Fruit fly (Drosophila melanogaster) whole organism, embryonic: Measurements from ENCODE around the gene CG15543.
A peak's percentile ranks its signal among the peaks of the same experiment; 100 is the strongest.

ENCODE experiments used
- Ada2b ChIP-seq: fragments of 200-800 bp; sonication (Bioruptor generic); IDR thresholded peaks from 2 replicates; pipeline ENCODE4 v1.3.6; 2022; ENCODE audit warnings: missing biosample characterization, missing genetic modification characterization
- Atf-2 ChIP-seq: fragments of 200-800 bp; sonication (Bioruptor generic); optimal IDR thresholded peaks from 2 replicates; lab custom pipeline; 2016; ENCODE audit warnings: missing biosample characterization, missing genetic modification characterization
- Bdp1 ChIP-seq: fragments of 200-800 bp; sonication (Bioruptor generic); optimal IDR thresholded peaks from 3 replicates; lab custom pipeline; 2016; ENCODE audit warnings: missing biosample characterization, missing genetic modification characterization
- Bgb ChIP-seq: fragments of 200-800 bp; sonication (Bioruptor generic); IDR thresholded peaks from 2 replicates; pipeline ENCODE4 v1.3.6; 2022; ENCODE audit warnings: missing biosample characterization, missing genetic modification characterization; ENCODE audit not compliant: partially characterized antibody
- CG10321 ChIP-seq: fragments of 200-800 bp; sonication (Bioruptor generic); IDR thresholded peaks from 2 replicates; pipeline ENCODE4 v1.3.6; 2022; ENCODE audit warnings: missing biosample characterization, missing genetic modification characterization
- CG10431 ChIP-seq: fragments of 200-800 bp; sonication (Bioruptor generic); optimal IDR thresholded peaks from 3 replicates; lab custom pipeline; 2018; ENCODE audit warnings: missing biosample characterization, mild to moderate bottlenecking, missing genetic modification characterization
- CG11723 ChIP-seq: fragments of 200-800 bp; sonication (Bioruptor generic); optimal IDR thresholded peaks from 2 replicates; lab custom pipeline; 2017; ENCODE audit warnings: missing biosample characterization, mild to moderate bottlenecking, missing genetic modification characterization
- CG12744 ChIP-seq: fragments of 200-800 bp; sonication (Bioruptor generic); optimal IDR thresholded peaks from 2 replicates; lab custom pipeline; 2016; ENCODE audit warnings: missing biosample characterization, missing genetic modification characterization
- CG1832 ChIP-seq: fragments of 200-800 bp; sonication (Bioruptor generic); optimal IDR thresholded peaks from 2 replicates; lab custom pipeline; 2017; ENCODE audit warnings: missing biosample characterization, mild to moderate bottlenecking, missing genetic modification characterization, inconsistent platforms
- CG32767 ChIP-seq: fragments of 200-800 bp; sonication (Bioruptor generic); IDR thresholded peaks from 2 replicates; pipeline ENCODE4 v1.3.6; 2022; ENCODE audit warnings: missing biosample characterization, missing genetic modification characterization
- CG3407 ChIP-seq: fragments of 200-800 bp; sonication (Bioruptor generic); optimal IDR thresholded peaks from 2 replicates; lab custom pipeline; 2018; ENCODE audit warnings: missing biosample characterization, mild to moderate bottlenecking, missing genetic modification characterization
- CG34422 ChIP-seq: fragments of 200-800 bp; sonication (Bioruptor generic); IDR thresholded peaks from 3 replicates; pipeline ENCODE4 v1.3.6; 2022; ENCODE audit warnings: missing biosample characterization, missing genetic modification characterization
- CG3995 ChIP-seq: fragments of 200-800 bp; sonication (Bioruptor generic); optimal IDR thresholded peaks from 3 replicates; lab custom pipeline; 2016; ENCODE audit warnings: missing biosample characterization, missing genetic modification characterization
- CG4404 ChIP-seq: fragments of 200-800 bp; sonication (Bioruptor generic); IDR thresholded peaks from 2 replicates; pipeline ENCODE4 v1.3.6; 2022; ENCODE audit warnings: missing biosample characterization, missing genetic modification characterization
- CG8089 ChIP-seq: fragments of 200-800 bp; sonication (Bioruptor generic); optimal IDR thresholded peaks from 3 replicates; lab custom pipeline; 2016; ENCODE audit warnings: missing biosample characterization, missing genetic modification characterization
- CG8359 ChIP-seq: fragments of 200-800 bp; sonication (Bioruptor generic); optimal IDR thresholded peaks from 2 replicates; lab custom pipeline; 2017; ENCODE audit warnings: missing biosample characterization, mild to moderate bottlenecking, missing genetic modification characterization, borderline replicate concordance
- CG8388 ChIP-seq: fragments of 200-800 bp; sonication (Bioruptor generic); optimal IDR thresholded peaks from 2 replicates; lab custom pipeline; 2019; ENCODE audit warnings: missing biosample characterization, mild to moderate bottlenecking, missing genetic modification characterization, moderate library complexity
- CG8478 ChIP-seq: fragments of >200 bp; optimal IDR thresholded peaks from 2 replicates; lab custom pipeline; 2018
- CG9727 ChIP-seq: fragments of 200-800 bp; sonication (Bioruptor generic); optimal IDR thresholded peaks from 3 replicates; lab custom pipeline; 2017; ENCODE audit warnings: missing biosample characterization, mild to moderate bottlenecking, missing genetic modification characterization
- CG9817 ChIP-seq: fragments of 200-800 bp; sonication (Bioruptor generic); optimal IDR thresholded peaks from 2 replicates; lab custom pipeline; 2018; ENCODE audit warnings: missing biosample characterization, mild to moderate bottlenecking, missing genetic modification characterization, moderate library complexity
- D ChIP-seq, 2 experiments: fragments of 200-800 bp in 1 of 2; fragments of >200 bp in 1 of 2; sonication (Bioruptor generic) in 1 of 2; optimal IDR thresholded peaks; 2 replicates in 1 of 2; 3 replicates in 1 of 2; lab custom pipeline; 2017; ENCODE audit warnings: mild to moderate bottlenecking in 1 of 2, missing biosample characterization in 1 of 2, missing genetic modification characterization in 1 of 2, missing genetic modification reagents in 1 of 2
- Fer1 ChIP-seq: fragments of 200-800 bp; sonication (Bioruptor generic); optimal IDR thresholded peaks from 2 replicates; lab custom pipeline; 2017; ENCODE audit warnings: missing biosample characterization, mild to moderate bottlenecking, missing genetic modification characterization
- Fer2 ChIP-seq: fragments of 200-800 bp; sonication (Bioruptor generic); optimal IDR thresholded peaks from 2 replicates; lab custom pipeline; 2018; ENCODE audit warnings: missing biosample characterization, mild to moderate bottlenecking, missing genetic modification characterization, moderate library complexity
- Hr3 ChIP-seq: fragments of 200-800 bp; sonication (Bioruptor generic); optimal IDR thresholded peaks from 3 replicates; lab custom pipeline; 2016; ENCODE audit warnings: missing biosample characterization, missing genetic modification characterization
- Hr51 ChIP-seq, 2 experiments: fragments of 200-800 bp; sonication (Bioruptor generic); optimal IDR thresholded peaks; 2 replicates in 1 of 2; 3 replicates in 1 of 2; lab custom pipeline; 2016 to 2018; ENCODE audit warnings: missing biosample characterization in 2 of 2, missing genetic modification characterization in 2 of 2, mild to moderate bottlenecking in 1 of 2, moderate library complexity in 1 of 2
- Lhr ChIP-seq: fragments of 200-800 bp; sonication (Bioruptor generic); optimal IDR thresholded peaks from 3 replicates; lab custom pipeline; 2017; ENCODE audit warnings: mild to moderate bottlenecking, missing biosample characterization, missing genetic modification reagents, missing genetic modification characterization
- Max ChIP-seq: fragments of 200-800 bp; sonication (Bioruptor generic); optimal IDR thresholded peaks from 2 replicates; lab custom pipeline; 2016; ENCODE audit warnings: missing biosample characterization, mild to moderate bottlenecking, missing genetic modification characterization
- NFAT ChIP-seq: fragments of 200-800 bp; sonication (Bioruptor generic); IDR thresholded peaks from 2 replicates; pipeline ENCODE4 v1.3.6; 2022; ENCODE audit warnings: missing biosample characterization, missing genetic modification characterization
- NK7.1 ChIP-seq: fragments of 200-800 bp; sonication (Bioruptor generic); optimal IDR thresholded peaks from 3 replicates; lab custom pipeline; 2016; ENCODE audit warnings: missing biosample characterization, missing genetic modification characterization
- Pdp1 ChIP-seq, 2 experiments: fragments of 200-800 bp; sonication (Bioruptor generic); optimal IDR thresholded peaks; 3 replicates each; lab custom pipeline; 2016; ENCODE audit warnings: missing biosample characterization in 2 of 2, missing genetic modification characterization in 2 of 2, mild to moderate bottlenecking in 1 of 2, moderate library complexity in 1 of 2
- Scr ChIP-seq: fragments of 200-800 bp; sonication (Bioruptor generic); IDR thresholded peaks from 2 replicates; pipeline ENCODE4 v1.3.6; 2022; ENCODE audit warnings: missing biosample characterization, missing genetic modification characterization; ENCODE audit not compliant: partially characterized antibody
- Sin3A ChIP-seq: fragments of >200 bp; optimal IDR thresholded peaks from 2 replicates; lab custom pipeline; 2018
- Sry-δ ChIP-seq: fragments of 200-800 bp; sonication (Bioruptor generic); optimal IDR thresholded peaks from 2 replicates; lab custom pipeline; 2016; ENCODE audit warnings: missing biosample characterization, missing genetic modification characterization
- Taf1 ChIP-seq: fragments of 200-800 bp; sonication (Bioruptor generic); IDR thresholded peaks from 2 replicates; pipeline ENCODE4 v1.3.6; 2022; ENCODE audit warnings: missing biosample characterization, missing genetic modification characterization
- Usf ChIP-seq: fragments of 200-800 bp; sonication (Bioruptor generic); optimal IDR thresholded peaks from 2 replicates; lab custom pipeline; 2017; ENCODE audit warnings: missing genotype, missing biosample characterization, missing genetic modification characterization
- dmrt11E ChIP-seq: fragments of 200-800 bp; sonication (Bioruptor generic); optimal IDR thresholded peaks from 3 replicates; lab custom pipeline; 2018; ENCODE audit warnings: missing biosample characterization, mild to moderate bottlenecking, missing genetic modification characterization, moderate library complexity
- ewg ChIP-seq: fragments of 200-800 bp; sonication (Bioruptor generic); optimal IDR thresholded peaks from 3 replicates; lab custom pipeline; 2017; ENCODE audit warnings: mild to moderate bottlenecking, missing biosample characterization, missing genetic modification reagents, missing genetic modification characterization
- fd64A ChIP-seq: fragments of 200-800 bp; sonication (Bioruptor generic); optimal IDR thresholded peaks from 3 replicates; lab custom pipeline; 2018; ENCODE audit warnings: missing biosample characterization, mild to moderate bottlenecking, missing genetic modification characterization
- ind ChIP-seq: fragments of 200-800 bp; sonication (Bioruptor generic); optimal IDR thresholded peaks from 3 replicates; lab custom pipeline; 2016; ENCODE audit warnings: missing biosample characterization, missing genetic modification characterization
- ken ChIP-seq: fragments of 200-800 bp; sonication (Bioruptor generic); IDR thresholded peaks from 3 replicates; pipeline ENCODE4 v1.3.6; 2022; ENCODE audit warnings: missing biosample characterization, missing genetic modification characterization
- lov ChIP-seq, 2 experiments: fragments of 200-800 bp in 1 of 2; fragments of >200 bp in 1 of 2; sonication (Bioruptor generic) in 1 of 2; IDR thresholded peaks in 1 of 2; optimal IDR thresholded peaks in 1 of 2; 2 replicates in 1 of 2; 3 replicates in 1 of 2; pipeline versions ENCODE4 v1.3.6 to Lab custom; 2017 to 2022; ENCODE audit warnings: missing biosample characterization in 1 of 2, missing genetic modification characterization in 1 of 2
- mirr ChIP-seq: fragments of 200-800 bp; sonication (Bioruptor generic); optimal IDR thresholded peaks from 3 replicates; lab custom pipeline; 2018; ENCODE audit warnings: missing biosample characterization, mild to moderate bottlenecking, missing genetic modification characterization
- nerfin-2 ChIP-seq: fragments of 200-800 bp; sonication (Bioruptor generic); IDR thresholded peaks from 2 replicates; pipeline ENCODE4 v1.3.6; 2022; ENCODE audit warnings: missing biosample characterization, missing genetic modification characterization; ENCODE audit not compliant: partially characterized antibody
- sd ChIP-seq: fragments of 200-800 bp; sonication (Bioruptor generic); optimal IDR thresholded peaks from 3 replicates; lab custom pipeline; 2018; ENCODE audit warnings: missing biosample characterization, mild to moderate bottlenecking, missing genetic modification characterization, moderate library complexity
- sna ChIP-seq: fragments of 200-800 bp; sonication (Bioruptor generic); IDR thresholded peaks from 2 replicates; pipeline ENCODE4 v1.3.6; 2022; ENCODE audit warnings: missing biosample characterization, missing genetic modification characterization; ENCODE audit not compliant: partially characterized antibody
- stc ChIP-seq: fragments of 200-800 bp; sonication (Bioruptor generic); IDR thresholded peaks from 2 replicates; pipeline ENCODE4 v1.3.6; 2022; ENCODE audit warnings: missing biosample characterization, missing genetic modification characterization
- sug ChIP-seq: fragments of 200-800 bp; optimal IDR thresholded peaks from 2 replicates; lab custom pipeline; 2019; ENCODE audit warnings: missing biosample characterization, mild to moderate bottlenecking, missing genetic modification characterization, moderate library complexity
- tap ChIP-seq: fragments of 200-800 bp; optimal IDR thresholded peaks from 3 replicates; lab custom pipeline; 2019; ENCODE audit warnings: missing biosample characterization, mild to moderate bottlenecking, missing genetic modification characterization, moderate library complexity
- yki ChIP-seq: fragments of >200 bp; optimal IDR thresholded peaks from 3 replicates; lab custom pipeline; 2018

The CG15543 gene

DNA sequence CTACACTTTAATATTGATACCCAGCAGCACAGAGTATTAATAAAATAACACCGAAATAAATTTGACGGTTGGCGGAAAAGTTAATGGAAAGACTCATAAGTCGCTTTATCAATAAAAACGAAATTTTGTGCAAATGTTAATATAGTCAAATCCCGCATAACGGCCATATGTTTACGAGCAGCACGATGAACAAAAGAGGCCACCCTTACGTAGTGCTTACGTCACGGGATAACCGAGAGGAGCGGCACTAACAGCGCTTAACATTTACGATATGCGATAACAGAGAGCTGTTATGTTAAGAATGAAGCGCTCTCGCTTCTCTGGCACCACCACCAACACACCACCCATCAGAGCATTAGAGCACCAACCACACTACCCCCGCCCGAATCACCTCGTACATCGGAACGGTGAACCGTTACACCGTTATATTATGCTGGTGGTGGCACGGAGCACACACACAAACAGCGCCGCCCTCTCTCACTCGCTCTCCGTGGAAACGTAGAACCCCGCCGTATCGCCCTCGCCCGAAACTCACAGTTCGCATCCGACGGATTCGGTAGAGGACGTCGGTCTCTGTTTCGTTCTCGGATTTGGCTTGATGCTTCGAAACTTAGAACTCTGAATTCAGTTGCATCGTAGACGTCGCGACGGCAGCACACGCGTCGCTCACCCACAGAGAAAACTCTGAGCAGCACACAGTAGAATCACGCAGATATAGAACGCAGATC lies 22.8 kb downstream of the CG15543 start, which contains the start of gene zfh1 (continued):
- TF ChIP-seq lov (optimal IDR thresholded peaks at IDR 0.05; lab: Kevin White, UChicago) (no peak), lov (GFP tag; IDR thresholded peaks at IDR 0.05; lab: Robert Waterston, UW) (no peak), D (optimal IDR thresholded peaks at IDR 0.05; lab: Kevin White, UChicago) (peak; percentile 5), D (GFP tag; optimal IDR thresholded peaks at IDR 0.05; lab: Kevin White, UChicago) (no peak), CG9817 (tag; lab: Kevin White, UChicago) (no peak), Max (GFP tag; lab: Kevin White, UChicago) (no peak), ind (no peak), Bgb (peak; percentile 48; the same call in 1 of the 2 replicates), CG8359 (GFP tag; lab: Kevin White, UChicago) (no peak), CG8388 (GFP tag; lab: Kevin White, UChicago) (no peak), CG10321 (GFP tag; lab: Robert Waterston, UW) (no peak), NFAT (GFP tag; lab: Robert Waterston, UW) (no peak; the same call in 1 of the 2 replicates), sd (tag; lab: Kevin White, UChicago) (no peak), stc (GFP tag; lab: Robert Waterston, UW) (no peak), dmrt11E (tag; lab: Kevin White, UChicago) (no peak), Scr (GFP tag; lab: Robert Waterston, UW) (peak; percentile 47; the same call in 1 of the 2 replicates), CG8089 (no peak), sug (tag; lab: Kevin White, UChicago) (peak; percentile 8), CG34422 (GFP tag; lab: Robert Waterston, UW) (no peak), NK7.1 (GFP tag; lab: Kevin White, UChicago) (no peak), Hr51 (GFP tag; optimal IDR thresholded peaks at IDR 0.05; lab: Kevin White, UChicago) (no peak), CG3407 (no peak), CG4404 (GFP tag; lab: Robert Waterston, UW) (no peak), Fer1 (GFP tag; lab: Kevin White, UChicago) (no peak), Bdp1 (GFP tag; lab: Kevin White, UChicago) (no peak), Ada2b (GFP tag; lab: Robert Waterston, UW) (no peak), CG9727 (GFP tag; lab: Kevin White, UChicago) (no peak), tap (tag; lab: Kevin White, UChicago) (no peak), Taf1 (GFP tag; lab: Robert Waterston, UW) (no peak), nerfin-2 (GFP tag; lab: Robert Waterston, UW) (no peak), CG10431 (GFP tag; lab: Kevin White, UChicago) (no peak), yki (lab: Kevin White, UChicago) (peak; percentile 52), Usf (GFP tag; lab: Kevin White, UChicago) (no peak), Sry-δ (no peak), CG3995 (GFP tag; lab: Kevin White, UChicago) (peak; percentile 35), CG11723 (GFP tag; lab: Kevin White, UChicago) (no peak), Lhr (GFP tag; lab: Kevin White, UChicago) (no peak), CG1832 (GFP tag; lab: Kevin White, UChicago) (peak; percentile 30), CG8478 (peak; percentile 8), Sin3A (no peak), Atf-2 (GFP tag; lab: Kevin White, UChicago) (no peak), ewg (GFP tag; lab: Kevin White, UChicago) (peak; percentile 4), Hr3 (GFP tag; lab: Kevin White, UChicago) (no peak), mirr (GFP tag; lab: Kevin White, UChicago) (peak; percentile 21), Pdp1 (GFP tag; optimal IDR thresholded peaks at IDR 0.05; lab: Kevin White, UChicago) (peak in 1 of 2 experiments; percentile 23), ken (GFP tag; lab: Robert Waterston, UW) (0 out of 3 replicates have a peak, but pooled peaks have one; percentile 14), CG32767 (GFP tag; lab: Robert Waterston, UW) (no peak), fd64A (GFP tag; lab: Kevin White, UChicago) (no peak), CG12744 (no peak), Fer2 (tag; lab: Kevin White, UChicago) (no peak), sna (0 out of 2 replicates have a peak, but pooled peaks have one; percentile 25)
